Fruit fly (Drosophila melanogaster) whole organism, pupa: ENCODE results near the gene COX4.

Experiments used
- CG10348 ChIP-seq: fragments of 200-800 bp; sonication (Bioruptor generic); IDR thresholded peaks from 2 replicates; pipeline ENCODE4 v1.3.6; 2022; ENCODE audit warnings: missing biosample characterization, missing genetic modification characterization
- CG12605 ChIP-seq: fragments of 200-800 bp; sonication (Bioruptor generic); IDR thresholded peaks from 2 replicates; pipeline ENCODE4 v1.3.6; 2022; ENCODE audit warnings: missing biosample characterization, missing genetic modification characterization
- CG13204 ChIP-seq: fragments of 200-800 bp; sonication (Bioruptor generic); optimal IDR thresholded peaks from 2 replicates; lab custom pipeline; 2018; ENCODE audit warnings: missing biosample characterization, mild to moderate bottlenecking, missing genetic modification characterization, moderate library complexity
- CG14655 ChIP-seq: fragments of 200-800 bp; sonication (Bioruptor generic); optimal IDR thresholded peaks from 3 replicates; lab custom pipeline; 2017; ENCODE audit warnings: mild to moderate bottlenecking, missing biosample characterization, missing genetic modification reagents, missing genetic modification characterization
- CG15710 ChIP-seq: fragments of 200-800 bp; sonication (Bioruptor generic); optimal IDR thresholded peaks from 2 replicates; lab custom pipeline; 2018; ENCODE audit warnings: missing biosample characterization, mild to moderate bottlenecking, missing genetic modification characterization, moderate library complexity
- CG17806 ChIP-seq: fragments of 200-800 bp; sonication (Bioruptor generic); optimal IDR thresholded peaks from 2 replicates; lab custom pipeline; 2018; ENCODE audit warnings: missing biosample characterization, mild to moderate bottlenecking, missing genetic modification characterization, moderate library complexity
- CG32121 ChIP-seq: fragments of 200-800 bp; sonication (Bioruptor generic); IDR thresholded peaks from 2 replicates; pipeline ENCODE4 v1.3.6; 2022; ENCODE audit warnings: missing biosample characterization, missing genetic modification characterization
- CG34367 ChIP-seq: fragments of 200-800 bp; sonication (Bioruptor generic); optimal IDR thresholded peaks from 2 replicates; lab custom pipeline; 2018; ENCODE audit warnings: missing biosample characterization, mild to moderate bottlenecking, missing genetic modification characterization
- CG4496 ChIP-seq: fragments of 200-800 bp; sonication (Bioruptor generic); IDR thresholded peaks from 3 replicates; pipeline ENCODE4 v1.3.6; 2022; ENCODE audit warnings: missing biosample characterization, missing genetic modification characterization
- CG8159 ChIP-seq: fragments of 200-800 bp; sonication (Bioruptor generic); optimal IDR thresholded peaks from 3 replicates; lab custom pipeline; 2018; ENCODE audit warnings: missing biosample characterization, mild to moderate bottlenecking, missing genetic modification characterization, moderate library complexity
- CG8301 ChIP-seq: fragments of 200-800 bp; sonication (Bioruptor generic); optimal IDR thresholded peaks from 2 replicates; lab custom pipeline; 2018; ENCODE audit warnings: missing biosample characterization, mild to moderate bottlenecking, missing genetic modification characterization
- CG9948 ChIP-seq: fragments of 200-800 bp; sonication (Bioruptor generic); optimal IDR thresholded peaks from 2 replicates; lab custom pipeline; 2018; ENCODE audit warnings: missing biosample characterization, mild to moderate bottlenecking, missing genetic modification characterization, moderate library complexity
- D1 ChIP-seq: fragments of 200-800 bp; sonication (Bioruptor generic); optimal IDR thresholded peaks from 2 replicates; lab custom pipeline; 2018; ENCODE audit warnings: missing biosample characterization, mild to moderate bottlenecking, missing genetic modification characterization, moderate library complexity
- EcR ChIP-seq: fragments of 200-800 bp; sonication (Bioruptor generic); optimal IDR thresholded peaks from 3 replicates; lab custom pipeline; 2019; ENCODE audit warnings: missing biosample characterization, missing genetic modification characterization, mild to moderate bottlenecking, moderate library complexity, missing genetic modification reagents
- Ets98B ChIP-seq: fragments of 200-800 bp; sonication (Bioruptor generic); IDR thresholded peaks from 2 replicates; pipeline ENCODE4 v1.3.6; 2022; ENCODE audit warnings: missing biosample characterization, missing genetic modification characterization
- Pif1A ChIP-seq: fragments of 200-800 bp; sonication (Bioruptor generic); optimal IDR thresholded peaks from 3 replicates; lab custom pipeline; 2016; ENCODE audit warnings: missing biosample characterization, missing genetic modification characterization
- Pif1B ChIP-seq: fragments of 200-800 bp; sonication (Bioruptor generic); optimal IDR thresholded peaks from 3 replicates; lab custom pipeline; 2016; ENCODE audit warnings: missing biosample characterization, missing genetic modification characterization
- Snoo ChIP-seq: fragments of 200-800 bp; sonication (Bioruptor generic); optimal IDR thresholded peaks from 3 replicates; lab custom pipeline; 2017; ENCODE audit warnings: missing biosample characterization, mild to moderate bottlenecking, missing genetic modification characterization, inconsistent platforms
- fd96Ca ChIP-seq: fragments of 200-800 bp; sonication (Bioruptor generic); IDR thresholded peaks from 3 replicates; pipeline ENCODE4 v1.3.6; 2022; ENCODE audit warnings: missing biosample characterization, missing genetic modification characterization
- gl ChIP-seq: fragments of 200-800 bp; sonication (Bioruptor generic); optimal IDR thresholded peaks from 2 replicates; lab custom pipeline; 2018; ENCODE audit warnings: missing biosample characterization, mild to moderate bottlenecking, missing genetic modification characterization
- rn ChIP-seq: fragments of 200-800 bp; sonication (Bioruptor generic); IDR thresholded peaks from 2 replicates; pipeline ENCODE4 v1.3.6; 2022; ENCODE audit warnings: missing biosample characterization, missing genetic modification characterization

Gene COX4

dm6 chr2L:19940036-19940435 is 18.5 kb upstream of the COX4 start:
- TF ChIP-seq CG4496 (GFP tag; lab: Robert Waterston, UW) (0 out of 3 replicates have a peak, but pooled peaks have one; percentile 30), gl (tag; lab: Kevin White, UChicago) (no peak)

- TF ChIP-seq CG8159 (tag; lab: Kevin White, UChicago) (peak; percentile 90), CG13204 (GFP tag; lab: Kevin White, UChicago) (peak; percentile 52), CG32121 (GFP tag; lab: Robert Waterston, UW) (peak; percentile 90), gl (tag; lab: Kevin White, UChicago) (peak; percentile 63), CG4496 (GFP tag; lab: Robert Waterston, UW) (peak; percentile 93), CG9948 (peak; percentile 81), Pif1A (GFP tag; lab: Kevin White, UChicago) (peak; percentile 86), CG17806 (tag; lab: Kevin White, UChicago) (peak; percentile 80), CG12605 (peak; percentile 16; the same call in 1 of the 2 replicates), CG14655 (GFP tag; lab: Kevin White, UChicago) (peak; percentile 82), Ets98B (GFP tag; lab: Robert Waterston, UW) (peak; percentile 86), fd96Ca (GFP tag; lab: Robert Waterston, UW) (peak; percentile 87), CG34367 (peak; percentile 79), rn (GFP tag; lab: Robert Waterston, UW) (peak; percentile 83), CG10348 (GFP tag; lab: Robert Waterston, UW) (peak; percentile 65), Pif1B (peak; percentile 31), CG15710 (tag; lab: Kevin White, UChicago) (peak; percentile 92), EcR (peak; percentile 66), CG8301 (peak; percentile 77), D1 (tag; lab: Kevin White, UChicago) (peak; percentile 37), Snoo (peak; percentile 79)
These were observed 17.1 kb upstream of the COX4 start for dm6 chr2L:19941352-19941851.

- TF ChIP-seq rn (GFP tag; lab: Robert Waterston, UW), result no peak
- no peak for TF ChIP-seq CG9948
- no peak for TF ChIP-seq CG8301
- no peak for TF ChIP-seq Pif1A (GFP tag; lab: Kevin White, UChicago)
- no peak for TF ChIP-seq D1 (tag; lab: Kevin White, UChicago)
- no peak for TF ChIP-seq CG4496 (GFP tag; lab: Robert Waterston, UW)
- no peak for TF ChIP-seq gl (tag; lab: Kevin White, UChicago)
- TF ChIP-seq EcR, result no peak
- no peak for TF ChIP-seq Ets98B (GFP tag; lab: Robert Waterston, UW)
- TF ChIP-seq Snoo, result no peak
- TF ChIP-seq CG15710 (tag; lab: Kevin White, UChicago), result no peak
- TF ChIP-seq CG13204 (GFP tag; lab: Kevin White, UChicago), result no peak
- TF ChIP-seq CG32121 (GFP tag; lab: Robert Waterston, UW), result no peak
- TF ChIP-seq CG8159 (tag; lab: Kevin White, UChicago), result no peak
- no peak for TF ChIP-seq CG17806 (tag; lab: Kevin White, UChicago)
- TF ChIP-seq CG10348 (GFP tag; lab: Robert Waterston, UW), result no peak
- no peak for TF ChIP-seq CG34367
- no peak for TF ChIP-seq fd96Ca (GFP tag; lab: Robert Waterston, UW)
- TF ChIP-seq, all 21 proteins: peak for 0
These were observed 16.0 kb upstream of the COX4 start for dm6 chr2L:19942510-19942909.

- TF ChIP-seq fd96Ca (GFP tag; lab: Robert Waterston, UW), result 0 out of 3 replicates have a peak, but pooled peaks have one; percentile 22
- TF ChIP-seq CG10348 (GFP tag; lab: Robert Waterston, UW), result no peak
These were observed 15.4 kb upstream of the COX4 start for dm6 chr2L:19943112-19943511.

- peak; percentile 42 for TF ChIP-seq EcR
- no peak for TF ChIP-seq Snoo
- TF ChIP-seq, all 21 proteins: peak for 1
These were observed 14.0 kb upstream of the COX4 start for dm6 chr2L:19944309-19945172.

- TF ChIP-seq CG12605 (no peak), CG13204 (GFP tag; lab: Kevin White, UChicago) (no peak), EcR (no peak), CG17806 (tag; lab: Kevin White, UChicago) (no peak), Pif1B (no peak), Pif1A (GFP tag; lab: Kevin White, UChicago) (no peak), fd96Ca (GFP tag; lab: Robert Waterston, UW) (no peak)
These were observed 10.5 kb upstream of the COX4 start for dm6 chr2L:19947992-19948524.
